Worm (Caenorhabditis elegans): ENCODE measurements around the gene rps-13.

DNA sequence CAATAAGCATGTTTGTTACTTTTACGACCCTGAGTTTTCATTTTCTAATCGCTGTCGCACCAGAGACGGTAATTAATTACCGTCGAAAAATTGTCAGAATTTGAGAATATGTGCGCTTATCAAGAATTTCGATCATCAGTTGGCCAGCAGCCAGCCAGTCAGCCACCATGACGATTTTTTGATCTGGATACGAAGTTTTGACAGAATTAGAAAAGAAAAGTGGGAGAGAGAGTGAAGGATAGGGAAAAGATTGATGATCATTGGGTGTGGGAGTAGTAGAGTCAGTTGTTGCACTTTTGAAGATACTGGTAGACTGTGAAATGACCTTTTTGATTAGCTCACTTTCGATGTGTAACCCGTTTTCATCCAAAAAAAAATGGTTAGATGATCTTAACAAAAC, 10.4 kb downstream of the rps-13 start:
- no peak for TF ChIP-seq aha-1 (tag)
- no peak for TF ChIP-seq Y105C5A.15 (GFP tag; IDR thresholded peaks at IDR 0.05)
- TF ChIP-seq aly-2 (tag; optimal IDR thresholded peaks at IDR 0.05): no peak
- TF ChIP-seq F49E8.2 (tag; optimal IDR thresholded peaks at IDR 0.05; ENCODE audit: borderline replicate concordance): no peak
- no peak for TF ChIP-seq jun-1 (tag; optimal IDR thresholded peaks at IDR 0.05)
